Worm (Caenorhabditis elegans) whole organism, midembryonic: ENCODE data around the gene cyp-35A2.

Source experiments
- T22C8.4 ChIP-seq: fragments of 200-800 bp; sonication (Bioruptor generic); IDR thresholded peaks from 2 replicates; pipeline ENCODE4 v1.3.6; 2022; ENCODE audit warnings: missing genetic modification characterization, missing compliant biosample characterization
- cog-1 ChIP-seq: sonication (generic microtip); optimal IDR thresholded peaks from 2 replicates; lab custom pipeline; 2016; ENCODE audit warnings: missing genetic modification characterization, missing compliant biosample characterization
- flt-1 ChIP-seq: fragments of 200-800 bp; sonication (Bioruptor generic); IDR thresholded peaks from 2 replicates; pipeline ENCODE4 v1.3.6; 2022; ENCODE audit warnings: missing genetic modification characterization, missing compliant biosample characterization
- klf-2 ChIP-seq: fragments of 200-800 bp; sonication (Bioruptor generic); conservative IDR thresholded peaks from 2 replicates; pipeline ENCODE4 v1.3.6; 2022; ENCODE audit warnings: missing genetic modification reagents, missing genetic modification characterization, missing compliant biosample characterization
- med-1 ChIP-seq: sonication (generic microtip); optimal IDR thresholded peaks from 2 replicates; lab custom pipeline; 2017; ENCODE audit warnings: missing genetic modification characterization, mild to moderate bottlenecking, missing compliant biosample characterization, antibody characterized with exemption, missing genetic modification reagents; ENCODE audit not compliant: insufficient read depth
- ref-1 ChIP-seq: fragments of 200-800 bp; sonication (Bioruptor generic); conservative IDR thresholded peaks from 2 replicates; pipeline ENCODE4 v1.3.6; 2022; ENCODE audit warnings: missing genetic modification reagents, missing genetic modification characterization, missing compliant biosample characterization
- tab-1 ChIP-seq: fragments of 200-800 bp; sonication (Bioruptor generic); IDR thresholded peaks from 2 replicates; pipeline ENCODE4 v1.3.6; 2022; ENCODE audit warnings: missing genetic modification characterization, missing compliant biosample characterization
- ztf-23 ChIP-seq: fragments of 200-800 bp; sonication (Bioruptor generic); IDR thresholded peaks from 2 replicates; pipeline ENCODE4 v1.3.6; 2022; ENCODE audit warnings: missing genetic modification reagents, missing genetic modification characterization, missing compliant biosample characterization
- ztf-29 ChIP-seq: fragments of 200-800 bp; sonication (Bioruptor generic); IDR thresholded peaks from 2 replicates; pipeline ENCODE4 v1.3.6; 2022; ENCODE audit warnings: missing genetic modification reagents, missing genetic modification characterization, missing compliant biosample characterization

The cyp-35A2 gene

ce11 chrV:7395359-7395758, 31.4 kb upstream of the cyp-35A2 start, which contains the start of gene srx-9:
TSS of gene srx-9 (minus strand) at chrV:7395459.
- no peak for TF ChIP-seq med-1 (GFP tag; lab: Kevin White, UChicago)
- TF ChIP-seq ztf-29 (GFP tag; lab: Robert Waterston, UW), result no peak
- TF ChIP-seq tab-1 (GFP tag; lab: Robert Waterston, UW), result no peak
- TF ChIP-seq flt-1 (GFP tag; lab: Robert Waterston, UW), result no peak
- no peak for TF ChIP-seq ref-1 (GFP tag; lab: Robert Waterston, UW)
- TF ChIP-seq T22C8.4, result no peak
- TF ChIP-seq ztf-23, result no peak
- no peak for TF ChIP-seq cog-1

- TF ChIP-seq T22C8.4 (no peak), med-1 (GFP tag; lab: Kevin White, UChicago) (no peak)
These were observed 28.0 kb upstream of the cyp-35A2 start, which contains the start of gene fbxa-105 for ce11 chrV:7391933-7392332. TSS of gene fbxa-105 (minus strand) at chrV:7392029.

- no peak for TF ChIP-seq T22C8.4
- no peak for TF ChIP-seq ztf-23
- TF ChIP-seq med-1 (GFP tag; lab: Kevin White, UChicago), result no peak
- no peak for TF ChIP-seq flt-1 (GFP tag; lab: Robert Waterston, UW)
- TF ChIP-seq klf-2 (GFP tag; lab: Robert Waterston, UW), result no peak
- TF ChIP-seq ref-1 (GFP tag; lab: Robert Waterston, UW), result no peak
- no peak for TF ChIP-seq cog-1
- no peak for TF ChIP-seq tab-1 (GFP tag; lab: Robert Waterston, UW)
- no peak for TF ChIP-seq ztf-29 (GFP tag; lab: Robert Waterston, UW)
These were observed 25.8 kb upstream of the cyp-35A2 start, which contains the start of gene C02H6.1 for ce11 chrV:7389771-7390170. TSS of gene C02H6.1 (minus strand) at chrV:7389871.

ce11 chrV:7387755-7388154, 23.8 kb upstream of the cyp-35A2 start, which contains the start of gene C02H6.3:
TSS of gene C02H6.3 (minus strand) at chrV:7387855.
- no peak for TF ChIP-seq ztf-29 (GFP tag; lab: Robert Waterston, UW)
- no peak for TF ChIP-seq cog-1
- TF ChIP-seq klf-2 (GFP tag; lab: Robert Waterston, UW), result no peak
- no peak for TF ChIP-seq ztf-23
- no peak for TF ChIP-seq flt-1 (GFP tag; lab: Robert Waterston, UW)
- no peak for TF ChIP-seq ref-1 (GFP tag; lab: Robert Waterston, UW)
- no peak for TF ChIP-seq tab-1 (GFP tag; lab: Robert Waterston, UW)
- TF ChIP-seq med-1 (GFP tag; lab: Kevin White, UChicago), result no peak
- no peak for TF ChIP-seq T22C8.4

DNA sequence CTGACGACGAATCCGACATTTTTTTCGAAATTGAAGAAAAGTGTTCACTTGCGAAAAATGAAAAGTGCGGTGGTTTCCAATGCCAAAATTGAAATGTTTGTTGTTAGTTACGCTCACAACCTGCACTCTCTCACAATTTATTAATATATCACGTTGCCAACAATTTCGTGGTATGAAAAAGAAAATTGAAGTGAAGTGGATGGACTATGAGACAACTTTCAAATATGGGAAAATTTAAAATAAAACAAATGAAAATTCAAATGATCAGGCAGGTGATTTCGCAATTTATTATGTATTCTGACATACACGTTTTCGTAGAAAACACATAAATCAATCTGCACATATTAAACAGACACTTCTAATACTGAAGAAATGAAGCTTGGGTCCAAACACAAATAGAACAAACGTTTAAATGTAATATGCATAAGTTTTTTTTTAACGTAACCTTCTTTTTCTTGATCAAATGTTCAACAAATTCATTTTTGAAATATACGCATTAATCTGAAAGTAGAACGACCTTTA, 22.1 kb upstream of the cyp-35A2 start, which contains the start of gene srp-6:
Gene srp-6, minus strand, starts transcription at position 51 of the 522 bp plus-strand sequence.
- TF ChIP-seq cog-1, result no peak
- TF ChIP-seq T22C8.4, result no peak
- TF ChIP-seq ztf-23, result no peak
- no peak for TF ChIP-seq ref-1 (GFP tag; lab: Robert Waterston, UW)
- no peak for TF ChIP-seq klf-2 (GFP tag; lab: Robert Waterston, UW)
- no peak for TF ChIP-seq tab-1 (GFP tag; lab: Robert Waterston, UW)
- TF ChIP-seq flt-1 (GFP tag; lab: Robert Waterston, UW), result no peak
- TF ChIP-seq med-1 (GFP tag; lab: Kevin White, UChicago), result no peak
- TF ChIP-seq ztf-29 (GFP tag; lab: Robert Waterston, UW), result no peak

DNA sequence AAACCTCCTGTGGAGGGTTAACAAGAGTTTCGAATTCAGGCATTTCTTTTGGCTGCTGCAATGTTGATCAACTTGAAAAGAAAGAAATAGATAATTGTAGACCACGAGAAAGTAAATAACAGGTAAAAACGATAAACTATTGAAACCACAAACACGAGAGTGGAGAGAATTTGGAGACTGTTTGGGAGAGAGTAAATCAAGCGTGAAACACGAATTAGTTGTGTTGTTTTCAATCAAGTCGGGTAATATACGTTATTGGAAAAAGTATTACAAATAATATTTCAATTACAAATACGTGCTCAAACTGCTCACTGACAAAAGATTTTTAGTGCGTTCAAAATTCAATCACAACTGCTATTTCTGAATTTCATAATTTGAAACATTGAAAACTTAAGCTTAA, 17.0 kb upstream of the cyp-35A2 start, which contains the start of gene C03G6.17:
Gene C03G6.17, minus strand, starts transcription at position 101 of the 400 bp plus-strand sequence.
- no peak for TF ChIP-seq med-1 (GFP tag; lab: Kevin White, UChicago)
- TF ChIP-seq tab-1 (GFP tag; lab: Robert Waterston, UW), result no peak
- TF ChIP-seq klf-2 (GFP tag; lab: Robert Waterston, UW), result no peak
- no peak for TF ChIP-seq ztf-29 (GFP tag; lab: Robert Waterston, UW)
- no peak for TF ChIP-seq ztf-23
- TF ChIP-seq flt-1 (GFP tag; lab: Robert Waterston, UW), result no peak
- TF ChIP-seq T22C8.4, result no peak
- TF ChIP-seq cog-1, result no peak
- TF ChIP-seq ref-1 (GFP tag; lab: Robert Waterston, UW), result no peak

DNA sequence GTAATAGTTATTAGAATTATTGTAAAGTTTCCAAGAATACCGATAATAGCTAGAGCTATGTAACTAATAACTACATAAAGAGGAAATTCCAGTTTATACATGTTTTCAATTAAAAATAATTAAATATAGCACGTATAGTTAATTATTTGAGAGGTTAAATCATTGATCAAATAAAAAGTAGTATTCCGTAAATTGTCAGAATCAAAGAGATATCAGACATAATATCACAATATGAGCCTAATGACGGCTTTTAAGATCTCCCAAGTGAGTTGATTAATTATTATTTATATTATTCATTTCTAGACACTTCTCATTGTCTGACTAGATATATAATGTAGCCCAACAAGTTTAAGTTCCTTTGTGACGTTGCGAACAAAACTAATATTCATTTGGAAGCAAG, 15.4 kb upstream of the cyp-35A2 start, which contains the start of gene srsx-24:
Gene srsx-24, minus strand, starts transcription at position 101 of the 400 bp plus-strand sequence.
- TF ChIP-seq klf-2 (GFP tag; lab: Robert Waterston, UW), result no peak
- TF ChIP-seq ref-1 (GFP tag; lab: Robert Waterston, UW), result no peak
- TF ChIP-seq med-1 (GFP tag; lab: Kevin White, UChicago), result no peak

DNA sequence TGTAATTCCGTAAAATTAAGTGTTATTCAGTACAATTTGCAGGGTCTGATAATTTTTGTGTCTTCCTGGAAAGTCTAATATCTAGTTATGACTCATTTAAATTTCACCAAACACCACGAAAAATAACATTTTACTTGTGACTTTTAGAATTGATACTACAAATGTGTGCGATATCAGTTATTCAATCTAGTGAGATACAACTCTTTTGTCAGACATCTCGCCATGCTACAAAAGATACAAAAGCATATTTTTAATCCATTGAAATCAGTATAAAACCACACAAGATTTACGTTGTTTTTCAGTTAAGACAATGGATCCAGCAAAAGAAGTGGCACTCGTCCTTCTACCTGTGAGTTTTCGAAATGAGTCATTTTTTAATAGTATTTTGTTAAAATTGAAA, 10.1 kb upstream of the cyp-35A2 start, which contains the start of gene srx-56:
Gene srx-56, plus strand, starts transcription at position 301 of the 400 bp plus-strand sequence.
- TF ChIP-seq cog-1, result no peak
- TF ChIP-seq T22C8.4, result no peak
- TF ChIP-seq ref-1 (GFP tag; lab: Robert Waterston, UW), result no peak

ce11 chrV:7369578-7369977, 5.6 kb upstream of the cyp-35A2 start, which contains the start of gene srj-14:
TSS of gene srj-14 (plus strand) at chrV:7369708.
- TF ChIP-seq tab-1 (GFP tag; lab: Robert Waterston, UW) (no peak), klf-2 (GFP tag; lab: Robert Waterston, UW) (no peak), flt-1 (GFP tag; lab: Robert Waterston, UW) (no peak), cog-1 (no peak), ref-1 (GFP tag; lab: Robert Waterston, UW) (no peak), ztf-29 (GFP tag; lab: Robert Waterston, UW) (no peak), T22C8.4 (no peak), ztf-23 (no peak), med-1 (GFP tag; lab: Kevin White, UChicago) (no peak)

DNA sequence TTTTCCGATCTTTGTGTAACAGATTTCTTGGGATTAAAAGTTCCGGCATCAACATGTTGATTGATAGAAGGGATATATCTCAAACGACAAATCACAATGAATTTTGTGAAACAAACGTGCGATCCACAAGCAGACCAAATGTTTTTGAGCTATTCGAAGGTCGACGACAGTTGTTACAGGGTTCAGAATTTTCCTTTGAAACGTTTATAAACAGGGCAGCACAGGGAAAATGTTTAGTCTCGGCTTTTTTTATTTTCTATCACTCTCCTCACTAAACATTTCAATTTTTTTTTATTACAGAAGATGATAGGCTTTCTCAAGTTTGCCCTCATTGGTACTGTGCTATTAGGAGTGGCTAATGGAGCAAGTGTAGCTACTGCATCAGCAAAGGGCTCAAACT, 969 bp upstream of the cyp-35A2 start, which contains the start of gene exc-13:
Gene exc-13, plus strand, starts transcription at position 301 of the 400 bp plus-strand sequence.
- no peak for TF ChIP-seq med-1 (GFP tag; lab: Kevin White, UChicago)
- TF ChIP-seq klf-2 (GFP tag; lab: Robert Waterston, UW), result no peak
- no peak for TF ChIP-seq T22C8.4
- no peak for TF ChIP-seq ref-1 (GFP tag; lab: Robert Waterston, UW)
- no peak for TF ChIP-seq ztf-23
- no peak for TF ChIP-seq cog-1
- TF ChIP-seq tab-1 (GFP tag; lab: Robert Waterston, UW), result no peak
- TF ChIP-seq flt-1 (GFP tag; lab: Robert Waterston, UW), result no peak
- TF ChIP-seq ztf-29 (GFP tag; lab: Robert Waterston, UW), result no peak
